Worm (Caenorhabditis elegans) whole organism, late embryonic: ENCODE results near the gene hot-6.

ENCODE experiments used
- C38D4.7 ChIP-seq: fragments of 200-800 bp; sonication (Bioruptor generic); optimal IDR thresholded peaks from 2 replicates; lab custom pipeline; 2018; ENCODE audit warnings: mild to moderate bottlenecking, missing genetic modification characterization, moderate library complexity, missing compliant biosample characterization
- K02D7.2 ChIP-seq: sonication (generic microtip); optimal IDR thresholded peaks from 2 replicates; lab custom pipeline; 2017; ENCODE audit warnings: mild to moderate bottlenecking, missing genetic modification characterization, missing compliant biosample characterization
- K09A11.1 ChIP-seq: sonication (generic microtip); optimal IDR thresholded peaks from 2 replicates; lab custom pipeline; 2017; ENCODE audit warnings: antibody characterized with exemption, mild to moderate bottlenecking, missing genetic modification characterization, missing compliant biosample characterization; ENCODE audit not compliant: insufficient read depth
- Y22D7AL.16 ChIP-seq: sonication (generic microtip); optimal IDR thresholded peaks from 2 replicates; lab custom pipeline; 2016; ENCODE audit warnings: missing genetic modification characterization, missing compliant biosample characterization
- ceh-18 ChIP-seq: sonication (generic microtip); optimal IDR thresholded peaks from 2 replicates; lab custom pipeline; 2016; ENCODE audit warnings: missing genetic modification characterization, missing compliant biosample characterization
- ceh-19 ChIP-seq: fragments of 200-800 bp; sonication (Bioruptor generic); optimal IDR thresholded peaks from 2 replicates; lab custom pipeline; 2018; ENCODE audit warnings: mild to moderate bottlenecking, missing genetic modification characterization, missing compliant biosample characterization
- ceh-22 ChIP-seq: sonication (generic microtip); optimal IDR thresholded peaks from 2 replicates; lab custom pipeline; 2017; ENCODE audit warnings: missing biosample characterization, missing genetic modification characterization
- ceh-24 ChIP-seq: sonication (generic microtip); optimal IDR thresholded peaks from 2 replicates; lab custom pipeline; 2016; ENCODE audit warnings: mild to moderate bottlenecking, missing genetic modification characterization, missing compliant biosample characterization
- ceh-34 ChIP-seq: sonication (generic microtip); optimal IDR thresholded peaks from 2 replicates; lab custom pipeline; 2016; ENCODE audit warnings: mild to moderate bottlenecking, missing genetic modification characterization, missing compliant biosample characterization
- ceh-45 ChIP-seq: fragments of 200-800 bp; sonication (Bioruptor generic); IDR thresholded peaks from 2 replicates; pipeline ENCODE4 v1.3.6; 2022; ENCODE audit warnings: missing genetic modification reagents, missing genetic modification characterization, missing compliant biosample characterization
- ceh-48 ChIP-seq: sonication (generic microtip); optimal IDR thresholded peaks from 2 replicates; lab custom pipeline; 2016; ENCODE audit warnings: missing genetic modification characterization, inconsistent platforms, missing compliant biosample characterization
- ceh-9 ChIP-seq: sonication (generic microtip); optimal IDR thresholded peaks from 2 replicates; lab custom pipeline; 2016; ENCODE audit warnings: mild to moderate bottlenecking, missing genetic modification characterization, inconsistent platforms, missing compliant biosample characterization
- che-1 ChIP-seq: sonication (generic microtip); optimal IDR thresholded peaks from 2 replicates; lab custom pipeline; 2016; ENCODE audit warnings: mild to moderate bottlenecking, missing genetic modification characterization, missing compliant biosample characterization
- dmd-4 ChIP-seq: sonication (generic microtip); optimal IDR thresholded peaks from 2 replicates; lab custom pipeline; 2016; ENCODE audit warnings: borderline replicate concordance, missing genetic modification characterization, missing compliant biosample characterization
- dve-1 ChIP-seq: sonication (generic microtip); optimal IDR thresholded peaks from 2 replicates; lab custom pipeline; 2017; ENCODE audit warnings: antibody characterized with exemption, mild to moderate bottlenecking, missing genetic modification characterization, missing compliant biosample characterization
- elt-2 ChIP-seq: sonication (generic microtip); optimal IDR thresholded peaks from 2 replicates; lab custom pipeline; 2016; ENCODE audit warnings: missing genetic modification reagents, missing genetic modification characterization, missing compliant biosample characterization
- elt-4 ChIP-seq: sonication (generic microtip); optimal IDR thresholded peaks from 2 replicates; lab custom pipeline; 2016; ENCODE audit warnings: missing genetic modification characterization, missing compliant biosample characterization
- eyg-1 ChIP-seq: sonication (generic microtip); optimal IDR thresholded peaks from 2 replicates; lab custom pipeline; 2016; ENCODE audit warnings: missing genotype, missing genetic modification characterization, missing compliant biosample characterization
- fax-1 ChIP-seq: sonication (generic microtip); optimal IDR thresholded peaks from 2 replicates; lab custom pipeline; 2016; ENCODE audit warnings: missing genotype, missing genetic modification characterization, missing compliant biosample characterization
- fkh-10 ChIP-seq: fragments of 150-350 bp; optimal IDR thresholded peaks from 2 replicates; lab custom pipeline; 2014; ENCODE audit warnings: missing biosample characterization, missing genetic modification reagents, missing genetic modification characterization
- fkh-6 ChIP-seq: sonication (generic microtip); optimal IDR thresholded peaks from 2 replicates; lab custom pipeline; 2016; ENCODE audit warnings: missing genetic modification characterization, missing compliant biosample characterization
- gmeb-2 ChIP-seq: sonication (generic microtip); optimal IDR thresholded peaks from 2 replicates; lab custom pipeline; 2016; ENCODE audit warnings: missing genetic modification characterization, inconsistent platforms, missing compliant biosample characterization
- hlh-13 ChIP-seq: fragments of 200-800 bp; sonication (Bioruptor generic); optimal IDR thresholded peaks from 2 replicates; lab custom pipeline; 2018; ENCODE audit warnings: mild to moderate bottlenecking, missing genetic modification characterization, missing compliant biosample characterization
- hlh-15 ChIP-seq: sonication (generic microtip); optimal IDR thresholded peaks from 2 replicates; lab custom pipeline; 2016; ENCODE audit warnings: missing genetic modification characterization, missing compliant biosample characterization
- hlh-30 ChIP-seq: sonication (generic microtip); optimal IDR thresholded peaks from 2 replicates; lab custom pipeline; 2017; ENCODE audit warnings: antibody characterized with exemption, missing genetic modification characterization, missing compliant biosample characterization; ENCODE audit not compliant: insufficient read depth
- hlh-6 ChIP-seq: sonication (generic microtip); optimal IDR thresholded peaks from 2 replicates; lab custom pipeline; 2016; ENCODE audit warnings: missing genotype, missing genetic modification characterization, missing compliant biosample characterization
- lim-6 ChIP-seq: sonication (generic microtip); optimal IDR thresholded peaks from 2 replicates; lab custom pipeline; 2016; ENCODE audit warnings: missing genetic modification characterization, missing compliant biosample characterization
- lin-11 ChIP-seq: fragments of 200-800 bp; sonication (Bioruptor generic); optimal IDR thresholded peaks from 2 replicates; lab custom pipeline; 2018; ENCODE audit warnings: mild to moderate bottlenecking, missing genetic modification characterization, missing compliant biosample characterization
- madf-2 ChIP-seq: sonication (generic microtip); optimal IDR thresholded peaks from 2 replicates; lab custom pipeline; 2017; ENCODE audit warnings: missing genetic modification characterization, missing compliant biosample characterization
- mec-3 ChIP-seq: sonication (generic microtip); optimal IDR thresholded peaks from 2 replicates; lab custom pipeline; 2016; ENCODE audit warnings: borderline replicate concordance, missing genetic modification characterization, missing compliant biosample characterization
- nhr-11 ChIP-seq: fragments of 150-350 bp; optimal IDR thresholded peaks from 2 replicates; lab custom pipeline; 2014; ENCODE audit warnings: missing biosample characterization, missing genetic modification characterization
- odd-2 ChIP-seq: sonication (generic microtip); optimal IDR thresholded peaks from 2 replicates; lab custom pipeline; 2017; ENCODE audit warnings: antibody characterized with exemption, mild to moderate bottlenecking, missing genetic modification characterization, missing compliant biosample characterization
- pag-3 ChIP-seq: sonication (generic microtip); optimal IDR thresholded peaks from 2 replicates; lab custom pipeline; 2016; ENCODE audit warnings: missing compliant biosample characterization, missing genetic modification characterization, borderline replicate concordance
- pat-9 ChIP-seq: fragments of 200-800 bp; sonication (Bioruptor generic); optimal IDR thresholded peaks from 2 replicates; lab custom pipeline; 2018; ENCODE audit warnings: mild to moderate bottlenecking, missing genetic modification characterization, moderate library complexity, missing compliant biosample characterization
- pax-1 ChIP-seq: fragments of 150-350 bp; optimal IDR thresholded peaks from 2 replicates; lab custom pipeline; 2014; ENCODE audit warnings: missing biosample characterization, missing genetic modification characterization
- pha-2 ChIP-seq: sonication (generic microtip); optimal IDR thresholded peaks from 2 replicates; lab custom pipeline; 2017; ENCODE audit warnings: mild to moderate bottlenecking, missing genetic modification characterization, missing compliant biosample characterization
- pha-4 ChIP-seq: fragments of 150-350 bp; optimal IDR thresholded peaks from 2 replicates; lab custom pipeline; 2018; ENCODE audit warnings: missing biosample characterization, missing genetic modification reagents, missing genetic modification characterization
- pqm-1 ChIP-seq: sonication (generic microtip); optimal IDR thresholded peaks from 2 replicates; lab custom pipeline; 2016; ENCODE audit warnings: missing genetic modification characterization, missing compliant biosample characterization
- pros-1 ChIP-seq: fragments of 150-350 bp; optimal IDR thresholded peaks from 2 replicates; lab custom pipeline; 2014; ENCODE audit warnings: missing biosample characterization, missing genetic modification reagents, missing genetic modification characterization
- rnt-1 ChIP-seq: sonication (generic microtip); optimal IDR thresholded peaks from 2 replicates; lab custom pipeline; 2016; ENCODE audit warnings: missing genetic modification characterization, missing compliant biosample characterization
- sdc-2 ChIP-seq: sonication (generic microtip); optimal IDR thresholded peaks from 2 replicates; lab custom pipeline; 2016; ENCODE audit warnings: missing genotype, missing genetic modification characterization, missing compliant biosample characterization
- sox-2 ChIP-seq: fragments of 200-800 bp; sonication (Bioruptor generic); IDR thresholded peaks from 2 replicates; pipeline ENCODE4 v1.3.6; 2022; ENCODE audit warnings: missing genetic modification reagents, missing genetic modification characterization, missing compliant biosample characterization
- sox-4 ChIP-seq: sonication (generic microtip); optimal IDR thresholded peaks from 2 replicates; lab custom pipeline; 2017; ENCODE audit warnings: mild to moderate bottlenecking, missing genetic modification characterization, inconsistent platforms, missing compliant biosample characterization
- syd-9 ChIP-seq: sonication (generic microtip); optimal IDR thresholded peaks from 2 replicates; lab custom pipeline; 2016; ENCODE audit warnings: mild to moderate bottlenecking, missing genetic modification characterization, moderate library complexity, missing compliant biosample characterization
- tbx-7 ChIP-seq: sonication (generic microtip); optimal IDR thresholded peaks from 2 replicates; lab custom pipeline; 2016; ENCODE audit warnings: missing genotype, missing genetic modification characterization, missing compliant biosample characterization
- unc-3 ChIP-seq, 2 experiments: fragments of 200-800 bp in 1 of 2; sonication (Bioruptor generic) in 1 of 2; sonication (generic microtip) in 1 of 2; conservative IDR thresholded peaks in 1 of 2; optimal IDR thresholded peaks in 1 of 2; 2 replicates each; pipeline versions ENCODE4 v1.3.6 to Lab custom; 2016 to 2022; ENCODE audit warnings: missing compliant biosample characterization in 2 of 2, missing genetic modification characterization in 2 of 2, missing genetic modification reagents in 1 of 2
- unc-42 ChIP-seq: sonication (generic microtip); optimal IDR thresholded peaks from 2 replicates; lab custom pipeline; 2016; ENCODE audit warnings: missing genotype, missing genetic modification characterization, missing compliant biosample characterization
- unc-55 ChIP-seq: sonication (generic microtip); optimal IDR thresholded peaks from 2 replicates; lab custom pipeline; 2017; ENCODE audit warnings: missing biosample characterization, missing genetic modification reagents, missing genetic modification characterization
- unc-86 ChIP-seq: sonication (generic microtip); optimal IDR thresholded peaks from 2 replicates; lab custom pipeline; 2016; ENCODE audit warnings: missing genetic modification characterization, missing compliant biosample characterization
- zip-5 ChIP-seq: sonication (generic microtip); optimal IDR thresholded peaks from 2 replicates; lab custom pipeline; 2016; ENCODE audit warnings: missing genetic modification characterization, missing compliant biosample characterization
- ztf-16 ChIP-seq: sonication (generic microtip); optimal IDR thresholded peaks from 2 replicates; lab custom pipeline; 2017; ENCODE audit warnings: missing genetic modification characterization, missing compliant biosample characterization

Gene hot-6

DNA sequence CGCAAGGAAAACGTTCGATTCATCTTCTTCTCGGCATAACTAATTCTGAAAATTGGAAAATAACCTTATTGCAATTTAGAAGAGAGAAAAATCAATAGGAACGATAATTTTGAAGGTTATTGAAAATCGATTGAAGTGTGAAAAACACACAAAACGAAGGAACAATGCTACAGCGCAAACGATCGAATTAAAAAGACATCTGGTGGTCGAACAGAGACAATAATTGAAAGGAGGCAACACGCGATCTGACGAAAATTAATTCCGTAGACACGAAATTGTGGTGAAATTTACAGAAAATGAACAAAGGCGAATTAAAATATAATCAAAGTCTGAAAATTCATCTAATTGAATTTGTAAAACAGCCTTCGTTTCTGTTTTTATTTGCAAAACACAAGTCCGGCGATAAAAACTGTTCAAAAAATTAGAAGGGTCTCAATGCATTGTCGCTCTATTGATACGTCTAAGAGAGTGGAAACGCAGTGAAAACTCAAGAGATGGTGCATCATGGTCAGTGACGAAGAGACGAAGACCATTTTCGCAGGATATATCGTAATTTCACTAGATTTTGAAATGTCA is 16.7 kb upstream of the hot-6 start, which contains the start of gene pak-2:
pak-2 (minus strand) TSS at position 51 of the 576 bp plus-strand sequence.
- TF ChIP-seq nhr-11 (tag; lab: Kevin White, UChicago) (no peak), K09A11.1 (no peak), fkh-6 (peak; percentile 75), dmd-4 (tag; lab: Kevin White, UChicago) (peak; percentile 34), fax-1 (tag; lab: Kevin White, UChicago) (peak; percentile 92), syd-9 (tag; lab: Kevin White, UChicago) (peak; percentile 45), lim-6 (tag; lab: Kevin White, UChicago) (peak; percentile 92), rnt-1 (tag; lab: Kevin White, UChicago) (peak; percentile 94), sox-4 (peak; percentile 0), unc-86 (tag; lab: Kevin White, UChicago) (peak; percentile 61), pqm-1 (peak; percentile 64), Y22D7AL.16 (tag; lab: Kevin White, UChicago) (no peak), gmeb-2 (tag; lab: Kevin White, UChicago) (peak; percentile 39), hlh-13 (GFP tag; lab: Kevin White, UChicago) (no peak), ceh-45 (GFP tag; lab: Robert Waterston, UW) (no peak), ceh-34 (tag; lab: Kevin White, UChicago) (peak; percentile 84), unc-42 (tag; lab: Kevin White, UChicago) (peak; percentile 92), ceh-22 (no peak), tbx-7 (peak; percentile 90), K02D7.2 (tag; lab: Kevin White, UChicago) (peak; percentile 62), ceh-9 (tag; lab: Kevin White, UChicago) (no peak), ceh-24 (tag; lab: Kevin White, UChicago) (no peak), pax-1 (tag; lab: Kevin White, UChicago) (peak; percentile 42), pha-4 (tag; lab: Kevin White, UChicago) (no peak), elt-2 (tag; lab: Kevin White, UChicago) (peak; percentile 90), fkh-10 (GFP tag; lab: Kevin White, UChicago) (no peak), dve-1 (peak; percentile 19), zip-5 (tag; lab: Kevin White, UChicago) (peak; percentile 94), pat-9 (tag; lab: Kevin White, UChicago) (no peak), lin-11 (tag; lab: Kevin White, UChicago) (no peak), hlh-30 (tag; lab: Kevin White, UChicago) (no peak), elt-4 (tag; lab: Kevin White, UChicago) (no peak), hlh-6 (tag; lab: Kevin White, UChicago) (peak; percentile 73), pha-2 (tag; lab: Kevin White, UChicago) (peak; percentile 44), odd-2 (tag; lab: Kevin White, UChicago) (no peak), sox-2 (no peak), eyg-1 (tag; lab: Kevin White, UChicago) (peak; percentile 57), ceh-18 (tag; lab: Kevin White, UChicago) (peak; percentile 83), hlh-15 (tag; lab: Kevin White, UChicago) (peak; percentile 66), mec-3 (peak; percentile 87), ceh-19 (GFP tag; lab: Kevin White, UChicago) (peak; percentile 59), sdc-2 (peak; percentile 36), ztf-16 (tag; lab: Kevin White, UChicago) (peak; percentile 70), che-1 (tag; lab: Kevin White, UChicago) (peak; percentile 44), unc-55 (GFP tag; lab: Kevin White, UChicago) (no peak), pros-1 (tag; lab: Kevin White, UChicago) (no peak), unc-3 (GFP tag; conservative IDR thresholded peaks at IDR 0.05; lab: Robert Waterston, UW) (no peak), unc-3 (tag; optimal IDR thresholded peaks at IDR 0.05; lab: Kevin White, UChicago) (peak; percentile 77), pag-3 (tag; lab: Kevin White, UChicago) (no peak), madf-2 (tag; lab: Kevin White, UChicago) (peak; percentile 45), C38D4.7 (GFP tag; lab: Kevin White, UChicago) (peak; percentile 14), ceh-48 (tag; lab: Kevin White, UChicago) (no peak)
